Worm (Caenorhabditis elegans) whole organism, L4 larva: Measurements from ENCODE around the gene clec-135.

Experiments used
- F49E8.2 ChIP-seq: sonication (generic microtip); optimal IDR thresholded peaks from 2 replicates; lab custom pipeline; 2016; ENCODE audit warnings: missing compliant biosample characterization, mild to moderate bottlenecking, missing genetic modification characterization, borderline replicate concordance
- R02D3.7 ChIP-seq: fragments of 150-350 bp; sonication (generic microtip); optimal IDR thresholded peaks from 3 replicates; lab custom pipeline; 2014; ENCODE audit warnings: missing biosample characterization, missing genetic modification characterization
- Y105C5A.15 ChIP-seq: fragments of 200-800 bp; sonication (Bioruptor generic); IDR thresholded peaks from 2 replicates; pipeline ENCODE4 v1.3.6; 2022; ENCODE audit warnings: missing genetic modification characterization, missing compliant biosample characterization
- Y48G9A.11 ChIP-seq: fragments of 200-800 bp; sonication (Bioruptor generic); IDR thresholded peaks from 2 replicates; pipeline ENCODE4 v1.3.6; 2022; ENCODE audit warnings: missing genetic modification reagents, missing genetic modification characterization, missing compliant biosample characterization
- ZK337.2 ChIP-seq: fragments of 200-800 bp; sonication (Bioruptor generic); IDR thresholded peaks from 2 replicates; pipeline ENCODE4 v1.3.6; 2022; ENCODE audit warnings: missing genetic modification reagents, missing genetic modification characterization, missing compliant biosample characterization
- ZK546.5 ChIP-seq, 2 experiments: sonication (generic microtip); optimal IDR thresholded peaks; 2 replicates each; lab custom pipeline; 2017; ENCODE audit warnings: missing biosample characterization in 2 of 2, missing genetic modification characterization in 2 of 2
- aha-1 ChIP-seq: fragments of 150-350 bp; peaks from one replicate; lab custom pipeline; 2014; ENCODE audit warnings: missing biosample characterization, missing genetic modification characterization
- ceh-62 ChIP-seq: sonication (generic microtip); optimal IDR thresholded peaks from 2 replicates; lab custom pipeline; 2017; ENCODE audit warnings: missing biosample characterization, missing genetic modification characterization
- ces-1 ChIP-seq: fragments of 150-350 bp; sonication (generic microtip); optimal IDR thresholded peaks from 4 replicates; lab custom pipeline; 2014; ENCODE audit warnings: missing biosample characterization, missing genetic modification reagents, missing genetic modification characterization
- daf-8 ChIP-seq: fragments of 200-800 bp; sonication (Bioruptor generic); IDR thresholded peaks from 2 replicates; pipeline ENCODE4 v1.3.6; 2022; ENCODE audit warnings: missing genetic modification characterization, missing compliant biosample characterization
- dmd-9 ChIP-seq: fragments of 200-800 bp; sonication (Bioruptor generic); IDR thresholded peaks from 2 replicates; pipeline ENCODE4 v1.3.6; 2022; ENCODE audit warnings: missing genetic modification reagents, missing genetic modification characterization, missing compliant biosample characterization
- dpl-1 ChIP-seq: fragments of 150-350 bp; optimal IDR thresholded peaks from 2 replicates; lab custom pipeline; 2014; ENCODE audit warnings: missing biosample characterization, missing genetic modification reagents, missing genetic modification characterization
- egl-43 ChIP-seq: fragments of 200-800 bp; sonication (Bioruptor generic); IDR thresholded peaks from 2 replicates; pipeline ENCODE4 v1.3.6; 2022; ENCODE audit warnings: missing genetic modification reagents, missing genetic modification characterization, missing compliant biosample characterization
- gei-8 ChIP-seq: fragments of 200-800 bp; sonication (Bioruptor generic); optimal IDR thresholded peaks from 2 replicates; lab custom pipeline; 2018; ENCODE audit warnings: mild to moderate bottlenecking, missing genetic modification characterization, missing compliant biosample characterization
- hmg-1.1 ChIP-seq: fragments of 200-800 bp; sonication (Bioruptor generic); IDR thresholded peaks from 2 replicates; pipeline ENCODE4 v1.3.6; 2022; ENCODE audit warnings: missing genetic modification reagents, missing genetic modification characterization, missing compliant biosample characterization
- jun-1 ChIP-seq: fragments of 150-350 bp; optimal IDR thresholded peaks from 2 replicates; lab custom pipeline; 2014; ENCODE audit warnings: missing biosample characterization, missing genetic modification reagents, missing genetic modification characterization
- lin-38 ChIP-seq: fragments of 200-800 bp; sonication (Bioruptor generic); IDR thresholded peaks from 2 replicates; pipeline ENCODE4 v1.3.6; 2022; ENCODE audit warnings: missing genetic modification reagents, missing genetic modification characterization, missing compliant biosample characterization
- lin-39 ChIP-seq: fragments of 150-350 bp; optimal IDR thresholded peaks from 2 replicates; lab custom pipeline; 2014; ENCODE audit warnings: missing biosample characterization, missing genetic modification reagents, missing genetic modification characterization
- madf-5 ChIP-seq, 2 experiments: fragments of 200-800 bp; sonication (Bioruptor generic); IDR thresholded peaks; 2 replicates each; pipeline ENCODE4 v1.3.6; 2022; ENCODE audit warnings: missing compliant biosample characterization in 2 of 2, missing genetic modification characterization in 2 of 2
- mdt-29 ChIP-seq: fragments of 200-800 bp; sonication (Bioruptor generic); IDR thresholded peaks from 2 replicates; pipeline ENCODE4 v1.3.6; 2022; ENCODE audit warnings: missing genetic modification reagents, missing genetic modification characterization, missing compliant biosample characterization
- nhr-10 ChIP-seq: fragments of 150-350 bp; optimal IDR thresholded peaks from 2 replicates; lab custom pipeline; 2014; ENCODE audit warnings: missing biosample characterization, missing genetic modification characterization
- nhr-25 ChIP-seq: sonication (generic microtip); optimal IDR thresholded peaks from 2 replicates; lab custom pipeline; 2017; ENCODE audit warnings: missing genetic modification characterization, mild to moderate bottlenecking, missing compliant biosample characterization, antibody characterized with exemption, moderate library complexity, borderline replicate concordance; ENCODE audit not compliant: insufficient read depth
- nhr-28 ChIP-seq: fragments of 150-350 bp; optimal IDR thresholded peaks from 2 replicates; lab custom pipeline; 2014; ENCODE audit warnings: missing biosample characterization, missing genetic modification characterization
- pqm-1 ChIP-seq: sonication (generic microtip); optimal IDR thresholded peaks from 2 replicates; lab custom pipeline; 2017; ENCODE audit warnings: missing biosample characterization, missing genetic modification characterization
- rbr-2 ChIP-seq: sonication (generic microtip); optimal IDR thresholded peaks from 2 replicates; lab custom pipeline; 2016; ENCODE audit warnings: missing genotype, missing genetic modification characterization, missing compliant biosample characterization
- sdz-12 ChIP-seq: fragments of 200-800 bp; sonication (Bioruptor generic); optimal IDR thresholded peaks from 2 replicates; lab custom pipeline; 2018; ENCODE audit warnings: mild to moderate bottlenecking, missing genetic modification characterization, missing compliant biosample characterization
- set-16 ChIP-seq: fragments of 200-800 bp; sonication (Bioruptor generic); IDR thresholded peaks from 2 replicates; pipeline ENCODE4 v1.3.6; 2022; ENCODE audit warnings: missing genetic modification reagents, missing genetic modification characterization, missing compliant biosample characterization
- skn-1 ChIP-seq: fragments of 150-350 bp; optimal IDR thresholded peaks from 2 replicates; lab custom pipeline; 2014; ENCODE audit warnings: missing biosample characterization, missing genetic modification characterization
- snpc-1.2 ChIP-seq: fragments of 200-800 bp; sonication (Bioruptor generic); IDR thresholded peaks from 2 replicates; pipeline ENCODE4 v1.3.6; 2022; ENCODE audit warnings: missing genetic modification reagents, missing genetic modification characterization, missing compliant biosample characterization
- snpc-4 ChIP-seq: fragments of 150-350 bp; optimal IDR thresholded peaks from 2 replicates; lab custom pipeline; 2014; ENCODE audit warnings: missing biosample characterization, missing genetic modification characterization
- tag-97 ChIP-seq: fragments of 200-800 bp; sonication (Bioruptor generic); IDR thresholded peaks from 2 replicates; pipeline ENCODE4 v1.3.6; 2022; ENCODE audit warnings: missing genetic modification characterization, missing compliant biosample characterization
- unc-130 ChIP-seq: sonication (generic microtip); optimal IDR thresholded peaks from 2 replicates; lab custom pipeline; 2016; ENCODE audit warnings: missing genetic modification reagents, missing genetic modification characterization, missing compliant biosample characterization
- unc-62 ChIP-seq, 3 experiments: fragments of 150-350 bp in 1 of 3; sonication (generic microtip); optimal IDR thresholded peaks in 2 of 3; peaks in 1 of 3; 1 replicate in 1 of 3; 2 replicates in 2 of 3; lab custom pipeline; 2014 to 2017; ENCODE audit warnings: missing biosample characterization in 3 of 3, missing genetic modification characterization in 3 of 3, missing genetic modification reagents in 3 of 3, missing genotype in 1 of 3
- zip-2 ChIP-seq: fragments of 150-350 bp; optimal IDR thresholded peaks from 2 replicates; lab custom pipeline; 2014; ENCODE audit warnings: missing biosample characterization, missing genetic modification characterization

clec-135 gene

ce11 chrII:4228112-4228770 is 30.3 kb downstream of the clec-135 start (continued):
- TF ChIP-seq snpc-1.2 (GFP tag; lab: Robert Waterston, UW) (peak; percentile 53; the same call in 1 of the 2 replicates), snpc-4 (tag; lab: Kevin White, UChicago) (no peak), rbr-2 (tag; lab: Kevin White, UChicago) (no peak), sdz-12 (no peak)

- TF ChIP-seq nhr-10 (no peak), Y105C5A.15 (GFP tag; lab: Robert Waterston, UW) (no peak), lin-38 (GFP tag; lab: Robert Waterston, UW) (peak; percentile 28), ceh-62 (tag; lab: Kevin White, UChicago) (no peak)
Observed at ce11 chrII:4226598-4227096, 31.9 kb downstream of the clec-135 start, which contains the start of gene C16A11.4. TSS of gene C16A11.4 (plus strand) at chrII:4227046.

ce11 chrII:4222983-4223382 is 35.6 kb downstream of the clec-135 start, which contains the start of gene C16A11.5:
TSS of gene C16A11.5 (plus strand) at chrII:4223305.
- TF ChIP-seq egl-43 (GFP tag; lab: Robert Waterston, UW) (no peak), zip-2 (tag; lab: Kevin White, UChicago) (no peak), hmg-1.1 (GFP tag; lab: Robert Waterston, UW) (no peak), lin-39 (no peak), aha-1 (tag; lab: Kevin White, UChicago) (peak; percentile 77), unc-62 (GFP tag; optimal IDR thresholded peaks at IDR 0.05 in 1 of 2; lab: Kevin White, UChicago) (peak in 1 of 2 experiments; percentile 92), unc-62 (tag; optimal IDR thresholded peaks at IDR 0.05; lab: Kevin White, UChicago) (no peak)

- TF ChIP-seq lin-38 (GFP tag; lab: Robert Waterston, UW): no peak
- TF ChIP-seq F49E8.2 (tag; lab: Kevin White, UChicago): peak; percentile 59
Observed at ce11 chrII:4222469-4222868, 36.1 kb downstream of the clec-135 start.

ce11 chrII:4219062-4219461 is 39.5 kb downstream of the clec-135 start, which contains the start of gene F31D5.1:
TSS of gene F31D5.1 (plus strand) at chrII:4219362.
- TF ChIP-seq snpc-1.2 (GFP tag; lab: Robert Waterston, UW): no peak
- TF ChIP-seq nhr-28 (tag; lab: Kevin White, UChicago): no peak
- no peak for TF ChIP-seq nhr-25 (tag; lab: Kevin White, UChicago)
- no peak for TF ChIP-seq unc-62 (GFP tag; optimal IDR thresholded peaks at IDR 0.05 in 1 of 2; lab: Kevin White, UChicago)
- no peak for TF ChIP-seq unc-62 (tag; optimal IDR thresholded peaks at IDR 0.05; lab: Kevin White, UChicago)
- TF ChIP-seq Y48G9A.11: no peak
- no peak for TF ChIP-seq ces-1 (GFP tag; lab: Kevin White, UChicago)
- no peak for TF ChIP-seq nhr-10
- TF ChIP-seq pqm-1 (tag; lab: Kevin White, UChicago): no peak
- no peak for TF ChIP-seq dmd-9 (GFP tag; lab: Robert Waterston, UW)
- no peak for TF ChIP-seq ZK337.2
- TF ChIP-seq jun-1 (tag; lab: Kevin White, UChicago): no peak
- no peak for TF ChIP-seq tag-97 (GFP tag; lab: Robert Waterston, UW)
- no peak for TF ChIP-seq madf-5 (GFP tag; IDR thresholded peaks at IDR 0.05; lab: Robert Waterston, UW)
- TF ChIP-seq skn-1 (tag; lab: Kevin White, UChicago): no peak
- TF ChIP-seq ZK546.5 (tag; optimal IDR thresholded peaks at IDR 0.05; lab: Kevin White, UChicago): no peak
- no peak for TF ChIP-seq Y105C5A.15 (GFP tag; lab: Robert Waterston, UW)
- TF ChIP-seq daf-8 (GFP tag; lab: Robert Waterston, UW): no peak

ce11 chrII:4215318-4215717 is 43.3 kb downstream of the clec-135 start, which contains the start of gene F31D5.2:
TSS of gene F31D5.2 (plus strand) at chrII:4215618.
- TF ChIP-seq dpl-1 (GFP tag; lab: Kevin White, UChicago): no peak
- no peak for TF ChIP-seq mdt-29
- TF ChIP-seq set-16: no peak
- TF ChIP-seq gei-8 (GFP tag; lab: Kevin White, UChicago): no peak
- peak in 1 of 2 experiments; percentile 27 for TF ChIP-seq unc-62 (GFP tag; optimal IDR thresholded peaks at IDR 0.05 in 1 of 2; lab: Kevin White, UChicago)
- TF ChIP-seq unc-62 (tag; optimal IDR thresholded peaks at IDR 0.05; lab: Kevin White, UChicago): no peak
- no peak for TF ChIP-seq unc-130
- TF ChIP-seq R02D3.7 (tag; lab: Kevin White, UChicago): no peak
